Worm (Caenorhabditis elegans) whole organism, mixed stage, embryonic: ENCODE measurements around the gene fbxb-115.

Experiments used
- blmp-1 ChIP-seq: fragments of 150-350 bp; optimal IDR thresholded peaks from 2 replicates; lab custom pipeline; 2014; ENCODE audit warnings: missing biosample characterization, missing genetic modification characterization
- ceh-83 ChIP-seq: fragments of 200-800 bp; sonication (Bioruptor generic); optimal IDR thresholded peaks from 2 replicates; lab custom pipeline; 2018; ENCODE audit warnings: mild to moderate bottlenecking, missing genetic modification characterization, missing compliant biosample characterization
- ces-1 ChIP-seq: fragments of 150-350 bp; optimal IDR thresholded peaks from 2 replicates; lab custom pipeline; 2014; ENCODE audit warnings: missing biosample characterization, missing genetic modification reagents, missing genetic modification characterization
- lsy-2 ChIP-seq: fragments of 150-350 bp; optimal IDR thresholded peaks from 2 replicates; lab custom pipeline; 2014; ENCODE audit warnings: missing biosample characterization, missing genetic modification characterization
- nhr-237 ChIP-seq: fragments of 150-350 bp; optimal IDR thresholded peaks from 2 replicates; lab custom pipeline; 2014; ENCODE audit warnings: missing biosample characterization, missing genetic modification characterization
- unc-120 ChIP-seq: sonication (generic microtip); optimal IDR thresholded peaks from 2 replicates; lab custom pipeline; 2017; ENCODE audit warnings: missing genetic modification characterization, missing compliant biosample characterization; ENCODE audit not compliant: poor library complexity, severe bottlenecking
- unc-62 ChIP-seq: fragments of 150-350 bp; optimal IDR thresholded peaks from 2 replicates; lab custom pipeline; 2014; ENCODE audit warnings: missing biosample characterization, missing genetic modification reagents, missing genetic modification characterization
- ztf-11 ChIP-seq: fragments of 150-350 bp; optimal IDR thresholded peaks from 2 replicates; lab custom pipeline; 2014; ENCODE audit warnings: missing biosample characterization, missing genetic modification characterization

- TF ChIP-seq ceh-83, result no peak
- TF ChIP-seq nhr-237 (tag; lab: Kevin White, UChicago), result no peak
- no peak for TF ChIP-seq ztf-11 (tag; lab: Kevin White, UChicago)
- TF ChIP-seq lsy-2 (tag; lab: Kevin White, UChicago), result no peak
- no peak for TF ChIP-seq unc-120 (tag; lab: Kevin White, UChicago)
- TF ChIP-seq ces-1, result no peak
- no peak for TF ChIP-seq blmp-1 (tag; lab: Kevin White, UChicago)
- no peak for TF ChIP-seq unc-62 (GFP tag; lab: Kevin White, UChicago)
Observed at ce11 chrV:19276354-19276753, 36.3 kb upstream of the fbxb-115 start.
